Worm (Caenorhabditis elegans) whole organism, L4 larva: ENCODE measurements around the gene lgc-26.

Experiments used
- D1046.2 ChIP-seq: fragments of 200-800 bp; sonication (Bioruptor generic); IDR thresholded peaks from 2 replicates; pipeline ENCODE4 v1.3.6; 2022; ENCODE audit warnings: missing genetic modification characterization, missing compliant biosample characterization
- T20F7.1 ChIP-seq: fragments of 200-800 bp; sonication (Bioruptor generic); optimal IDR thresholded peaks from 2 replicates; lab custom pipeline; 2018; ENCODE audit warnings: mild to moderate bottlenecking, missing genetic modification characterization, missing compliant biosample characterization
- T26A8.4 ChIP-seq: fragments of 200-800 bp; sonication (Bioruptor generic); IDR thresholded peaks from 2 replicates; pipeline ENCODE4 v1.3.6; 2022; ENCODE audit warnings: missing genetic modification characterization, missing compliant biosample characterization
- ZK337.2 ChIP-seq: fragments of 200-800 bp; sonication (Bioruptor generic); IDR thresholded peaks from 2 replicates; pipeline ENCODE4 v1.3.6; 2022; ENCODE audit warnings: missing genetic modification reagents, missing genetic modification characterization, missing compliant biosample characterization
- aha-1 ChIP-seq: fragments of 150-350 bp; peaks from one replicate; lab custom pipeline; 2014; ENCODE audit warnings: missing biosample characterization, missing genetic modification characterization
- ceh-44 ChIP-seq: fragments of 200-800 bp; sonication (Bioruptor generic); IDR thresholded peaks from 2 replicates; pipeline ENCODE4 v1.3.6; 2022; ENCODE audit warnings: missing genetic modification reagents, missing genetic modification characterization, missing compliant biosample characterization
- cey-2 ChIP-seq: sonication (generic microtip); optimal IDR thresholded peaks from 3 replicates; lab custom pipeline; 2017; ENCODE audit warnings: missing genetic modification characterization, mild to moderate bottlenecking, missing compliant biosample characterization, antibody characterized with exemption, borderline replicate concordance; ENCODE audit not compliant: insufficient read depth
- daf-16 ChIP-seq, 3 experiments: sonication (generic microtip); optimal IDR thresholded peaks; 2 replicates each; lab custom pipeline; 2016 to 2017; ENCODE audit warnings: missing genetic modification characterization in 3 of 3, missing genetic modification reagents in 3 of 3, mild to moderate bottlenecking in 2 of 3, missing compliant biosample characterization in 2 of 3, missing biosample characterization in 1 of 3, moderate library complexity in 1 of 3
- dmd-6 ChIP-seq: fragments of 200-800 bp; sonication (Bioruptor generic); IDR thresholded peaks from 2 replicates; pipeline ENCODE4 v1.3.6; 2022; ENCODE audit warnings: missing genetic modification reagents, missing genetic modification characterization, missing compliant biosample characterization
- dmd-8 ChIP-seq: fragments of 200-800 bp; sonication (Bioruptor generic); IDR thresholded peaks from 2 replicates; pipeline ENCODE4 v1.3.6; 2022; ENCODE audit warnings: missing genetic modification characterization, missing compliant biosample characterization
- duxl-1 ChIP-seq: sonication (generic microtip); optimal IDR thresholded peaks from 2 replicates; lab custom pipeline; 2016; ENCODE audit warnings: mild to moderate bottlenecking, missing genetic modification characterization, moderate library complexity, missing compliant biosample characterization; ENCODE audit not compliant: poor library complexity
- dve-1 ChIP-seq: sonication (generic microtip); optimal IDR thresholded peaks from 2 replicates; lab custom pipeline; 2017; ENCODE audit warnings: antibody characterized with exemption, mild to moderate bottlenecking, missing genetic modification characterization, missing compliant biosample characterization; ENCODE audit not compliant: insufficient read depth
- egl-43 ChIP-seq: fragments of 200-800 bp; sonication (Bioruptor generic); IDR thresholded peaks from 2 replicates; pipeline ENCODE4 v1.3.6; 2022; ENCODE audit warnings: missing genetic modification reagents, missing genetic modification characterization, missing compliant biosample characterization
- hmg-1.1 ChIP-seq: fragments of 200-800 bp; sonication (Bioruptor generic); IDR thresholded peaks from 2 replicates; pipeline ENCODE4 v1.3.6; 2022; ENCODE audit warnings: missing genetic modification reagents, missing genetic modification characterization, missing compliant biosample characterization
- jun-1 ChIP-seq: fragments of 150-350 bp; optimal IDR thresholded peaks from 2 replicates; lab custom pipeline; 2014; ENCODE audit warnings: missing biosample characterization, missing genetic modification reagents, missing genetic modification characterization
- mdl-1 ChIP-seq, 2 experiments: fragments of 150-350 bp in 1 of 2; sonication (generic microtip) in 1 of 2; optimal IDR thresholded peaks; 2 replicates each; lab custom pipeline; 2014 to 2017; ENCODE audit warnings: missing biosample characterization in 2 of 2, missing genetic modification characterization in 2 of 2
- mep-1 ChIP-seq: fragments of 150-350 bp; sonication (generic microtip); optimal IDR thresholded peaks from 3 replicates; lab custom pipeline; 2014; ENCODE audit warnings: missing biosample characterization, missing genetic modification characterization
- nhr-11 ChIP-seq: fragments of 150-350 bp; optimal IDR thresholded peaks from 2 replicates; lab custom pipeline; 2014; ENCODE audit warnings: missing biosample characterization, missing genetic modification characterization
- nhr-48 ChIP-seq: sonication (generic microtip); optimal IDR thresholded peaks from 2 replicates; lab custom pipeline; 2016; ENCODE audit warnings: mild to moderate bottlenecking, missing genetic modification characterization, missing compliant biosample characterization
- nhr-6 ChIP-seq: fragments of 150-350 bp; optimal IDR thresholded peaks from 2 replicates; lab custom pipeline; 2014; ENCODE audit warnings: missing biosample characterization, missing genetic modification characterization
- php-3 ChIP-seq: fragments of 200-800 bp; sonication (Bioruptor generic); IDR thresholded peaks from 2 replicates; pipeline ENCODE4 v1.3.6; 2022; ENCODE audit warnings: missing genetic modification reagents, missing genetic modification characterization, missing compliant biosample characterization
- unc-130 ChIP-seq: sonication (generic microtip); optimal IDR thresholded peaks from 2 replicates; lab custom pipeline; 2016; ENCODE audit warnings: missing genetic modification reagents, missing genetic modification characterization, missing compliant biosample characterization
- unc-62 ChIP-seq, 3 experiments: fragments of 150-350 bp in 1 of 3; sonication (generic microtip); optimal IDR thresholded peaks in 2 of 3; peaks in 1 of 3; 1 replicate in 1 of 3; 2 replicates in 2 of 3; lab custom pipeline; 2014 to 2017; ENCODE audit warnings: missing biosample characterization in 3 of 3, missing genetic modification characterization in 3 of 3, missing genetic modification reagents in 3 of 3, missing genotype in 1 of 3
- zag-1 ChIP-seq: fragments of 150-350 bp; optimal IDR thresholded peaks from 2 replicates; lab custom pipeline; 2014; ENCODE audit warnings: missing biosample characterization, missing genetic modification characterization

lgc-26 gene

ce11 chrV:312421-312820 lies 44.3 kb downstream of the lgc-26 start, which contains the start of gene nhr-15:
TSS of gene nhr-15 (plus strand) at chrV:312721.
- TF ChIP-seq mdl-1 (tag; optimal IDR thresholded peaks at IDR 0.05; lab: Kevin White, UChicago) (no peak), cey-2 (tag; lab: Kevin White, UChicago) (no peak), dve-1 (tag; lab: Kevin White, UChicago) (no peak), nhr-11 (tag; lab: Kevin White, UChicago) (no peak), zag-1 (tag; lab: Kevin White, UChicago) (no peak), nhr-6 (tag; lab: Kevin White, UChicago) (no peak), mep-1 (tag; lab: Kevin White, UChicago) (no peak), duxl-1 (no peak), hmg-1.1 (GFP tag; lab: Robert Waterston, UW) (no peak), daf-16 (GFP tag; optimal IDR thresholded peaks at IDR 0.05; lab: Kevin White, UChicago) (no peak), daf-16 (tag; optimal IDR thresholded peaks at IDR 0.05; lab: Kevin White, UChicago) (no peak), php-3 (GFP tag; lab: Robert Waterston, UW) (no peak), ZK337.2 (GFP tag; lab: Robert Waterston, UW) (no peak), ceh-44 (no peak), jun-1 (tag; lab: Kevin White, UChicago) (no peak), nhr-48 (no peak), dmd-6 (GFP tag; lab: Robert Waterston, UW) (no peak), T26A8.4 (GFP tag; lab: Robert Waterston, UW) (no peak), T20F7.1 (no peak)

- peak; percentile 61; the same call in 1 of the 2 replicates for TF ChIP-seq egl-43
- TF ChIP-seq D1046.2 (GFP tag; lab: Robert Waterston, UW): 0 out of 2 replicates have a peak, but pooled peaks have one; percentile 28
- TF ChIP-seq dmd-8 (GFP tag; lab: Robert Waterston, UW): peak; percentile 85
These were observed 48.8 kb downstream of the lgc-26 start for ce11 chrV:316919-317318.

DNA sequence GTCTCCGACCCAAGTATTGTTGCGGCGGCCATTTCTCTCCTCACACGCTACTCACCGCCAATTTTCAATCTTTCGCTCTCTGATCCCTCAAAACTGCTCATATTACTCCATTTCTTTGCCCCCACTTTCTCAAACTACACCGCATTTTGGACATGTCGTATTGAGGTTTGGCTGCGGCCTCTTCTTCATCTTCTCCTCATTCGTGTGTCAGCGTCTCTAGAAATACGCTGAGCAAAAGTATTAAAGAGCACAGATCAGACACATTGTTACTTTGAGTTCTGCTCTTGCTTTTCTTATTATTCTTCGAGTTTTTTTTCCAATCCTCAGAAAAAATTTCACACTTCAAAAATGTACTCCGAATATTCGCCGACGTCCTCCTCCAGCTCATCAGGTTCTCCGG lies 51.9 kb downstream of the lgc-26 start:
- TF ChIP-seq aha-1 (tag; lab: Kevin White, UChicago) (peak; percentile 78), unc-130 (GFP tag; lab: Kevin White, UChicago) (no peak), nhr-11 (tag; lab: Kevin White, UChicago) (peak; percentile 58), unc-62 (GFP tag; optimal IDR thresholded peaks at IDR 0.05 in 1 of 2; lab: Kevin White, UChicago) (peak in 1 of 2 experiments; percentile 57), unc-62 (tag; optimal IDR thresholded peaks at IDR 0.05; lab: Kevin White, UChicago) (no peak)
